Comparison of ENCODE assay signal across 2 worm cellular contexts in the genomic region with DNA sequence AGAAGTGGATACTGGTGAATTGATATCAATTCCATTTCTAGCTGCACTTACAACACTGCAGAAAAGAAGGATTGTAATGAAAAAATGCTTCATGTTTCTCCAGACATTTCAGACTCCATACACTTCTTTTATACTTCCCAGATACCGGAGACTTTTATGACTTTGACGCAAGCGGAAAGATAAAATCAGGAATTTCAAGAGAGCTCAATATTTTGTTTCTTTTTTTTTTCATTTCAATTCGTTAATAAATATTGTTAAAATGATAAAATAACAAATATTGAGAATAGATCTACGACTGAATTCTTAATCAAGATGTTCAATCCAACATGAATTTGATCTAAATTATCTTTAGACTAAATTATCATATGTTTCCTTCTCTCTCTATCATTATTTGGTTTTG.
TF ChIP-seq lines count a peak whose summit lies in the region.

A gene (minus strand): TSS at position 101 of the 400 bp plus-strand sequence.

TF ChIP-seq in whole organism, L3 larva, 47 proteins besides CTCF, POLR2A, EP300 and RAD21:
- no peak for TF ChIP-seq aly-2 (tag; optimal IDR thresholded peaks at IDR 0.05; lab: Kevin White, UChicago)
- peak; percentile 7 for TF ChIP-seq elt-2 (tag; optimal IDR thresholded peaks at IDR 0.05; lab: Kevin White, UChicago)

TF ChIP-seq in whole organism, L4 larva, 104 proteins besides CTCF, POLR2A, EP300 and RAD21:
- TF ChIP-seq aha-1 (tag; lab: Kevin White, UChicago): peak; percentile 41
- no peak for TF ChIP-seq nhr-42 (GFP tag; IDR thresholded peaks at IDR 0.05; lab: Robert Waterston, UW)
TF ChIP-seq in whole organism, L4 larva: peak in this region for 1.
